Fruit fly (Drosophila melanogaster) whole organism, embryonic: ENCODE measurements around the gene CG15530.

ENCODE experiments used
- C15 ChIP-seq: fragments of 200-800 bp; sonication (Bioruptor generic); IDR thresholded peaks from 3 replicates; pipeline ENCODE4 v1.3.6; 2022; ENCODE audit warnings: missing biosample characterization, missing genetic modification characterization
- CG10565 ChIP-seq: fragments of 200-800 bp; sonication (Bioruptor generic); optimal IDR thresholded peaks from 3 replicates; lab custom pipeline; 2016; ENCODE audit warnings: missing biosample characterization, mild to moderate bottlenecking, missing genetic modification characterization
- CG13424 ChIP-seq: fragments of 200-800 bp; sonication (Bioruptor generic); optimal IDR thresholded peaks from 2 replicates; lab custom pipeline; 2019; ENCODE audit warnings: missing biosample characterization, mild to moderate bottlenecking, missing genetic modification characterization, moderate library complexity
- CG15514 ChIP-seq: fragments of 200-800 bp; sonication (Bioruptor generic); optimal IDR thresholded peaks from 3 replicates; lab custom pipeline; 2017; ENCODE audit warnings: missing biosample characterization, missing genetic modification characterization, mild to moderate bottlenecking, moderate library complexity, missing genetic modification reagents
- CG1647 ChIP-seq: fragments of 200-800 bp; sonication (Bioruptor generic); optimal IDR thresholded peaks from 3 replicates; lab custom pipeline; 2016; ENCODE audit warnings: missing biosample characterization, missing genetic modification characterization
- CG17359 ChIP-seq: fragments of 200-800 bp; sonication (Bioruptor generic); optimal IDR thresholded peaks from 3 replicates; lab custom pipeline; 2018; ENCODE audit warnings: missing biosample characterization, mild to moderate bottlenecking, missing genetic modification characterization, moderate library complexity
- CG18599 ChIP-seq: fragments of 200-800 bp; sonication (Bioruptor generic); optimal IDR thresholded peaks from 3 replicates; lab custom pipeline; 2017; ENCODE audit warnings: missing biosample characterization, missing genetic modification characterization, mild to moderate bottlenecking, moderate library complexity, missing genetic modification reagents
- CG2120 ChIP-seq: fragments of 200-800 bp; sonication (Bioruptor generic); optimal IDR thresholded peaks from 3 replicates; lab custom pipeline; 2016; ENCODE audit warnings: missing biosample characterization, missing genetic modification characterization
- CG2678 ChIP-seq: fragments of 200-800 bp; sonication (Bioruptor generic); optimal IDR thresholded peaks from 3 replicates; lab custom pipeline; 2019; ENCODE audit warnings: missing biosample characterization, mild to moderate bottlenecking, missing genetic modification characterization, moderate library complexity
- CG2712 ChIP-seq: fragments of 200-800 bp; optimal IDR thresholded peaks from 3 replicates; lab custom pipeline; 2019; ENCODE audit warnings: missing biosample characterization, mild to moderate bottlenecking, missing genetic modification characterization, moderate library complexity
- CG30431 ChIP-seq: fragments of 200-800 bp; sonication (Bioruptor generic); optimal IDR thresholded peaks from 2 replicates; lab custom pipeline; 2017; ENCODE audit warnings: missing biosample characterization, missing genetic modification characterization
- CG3065 ChIP-seq: fragments of 200-800 bp; sonication (Bioruptor generic); optimal IDR thresholded peaks from 2 replicates; lab custom pipeline; 2016; ENCODE audit warnings: missing biosample characterization, missing genetic modification characterization
- CG33557 ChIP-seq: fragments of 200-800 bp; sonication (Bioruptor generic); optimal IDR thresholded peaks from 2 replicates; lab custom pipeline; 2019; ENCODE audit warnings: missing biosample characterization, mild to moderate bottlenecking, missing genetic modification characterization, moderate library complexity
- CG34376 ChIP-seq: fragments of 200-800 bp; sonication (Bioruptor generic); optimal IDR thresholded peaks from 2 replicates; lab custom pipeline; 2018; ENCODE audit warnings: missing biosample characterization, mild to moderate bottlenecking, missing genetic modification characterization
- CG34422 ChIP-seq: fragments of 200-800 bp; sonication (Bioruptor generic); IDR thresholded peaks from 3 replicates; pipeline ENCODE4 v1.3.6; 2022; ENCODE audit warnings: missing biosample characterization, missing genetic modification characterization
- CG6272 ChIP-seq: fragments of 200-800 bp; sonication (Bioruptor generic); IDR thresholded peaks from 2 replicates; pipeline ENCODE4 v1.3.6; 2022; ENCODE audit warnings: missing biosample characterization, missing genetic modification characterization
- CG7928 ChIP-seq: fragments of 200-800 bp; sonication (Bioruptor generic); optimal IDR thresholded peaks from 2 replicates; lab custom pipeline; 2017; ENCODE audit warnings: missing biosample characterization, mild to moderate bottlenecking, missing genetic modification characterization
- CG7987 ChIP-seq: fragments of 200-800 bp; sonication (Bioruptor generic); optimal IDR thresholded peaks from 2 replicates; lab custom pipeline; 2018; ENCODE audit warnings: missing biosample characterization, mild to moderate bottlenecking, missing genetic modification characterization, moderate library complexity
- CG8924 ChIP-seq: fragments of 200-800 bp; optimal IDR thresholded peaks from 3 replicates; lab custom pipeline; 2019; ENCODE audit warnings: missing biosample characterization, mild to moderate bottlenecking, missing genetic modification characterization, moderate library complexity
- CG9609 ChIP-seq: fragments of 200-800 bp; sonication (Bioruptor generic); optimal IDR thresholded peaks from 3 replicates; lab custom pipeline; 2016; ENCODE audit warnings: missing biosample characterization, missing genetic modification characterization
- CG9797 ChIP-seq: fragments of 200-800 bp; sonication (Bioruptor generic); optimal IDR thresholded peaks from 3 replicates; lab custom pipeline; 2018; ENCODE audit warnings: missing biosample characterization, mild to moderate bottlenecking, missing genetic modification characterization
- CG9932 ChIP-seq: fragments of 200-800 bp; sonication (Bioruptor generic); IDR thresholded peaks from 2 replicates; pipeline ENCODE4 v1.3.6; 2022; ENCODE audit warnings: missing biosample characterization, missing genetic modification characterization
- Doc3 ChIP-seq: fragments of 200-800 bp; sonication (Bioruptor generic); IDR thresholded peaks from 3 replicates; pipeline ENCODE4 v1.3.6; 2022; ENCODE audit warnings: missing biosample characterization, missing genetic modification characterization; ENCODE audit not compliant: partially characterized antibody
- Dp ChIP-seq: fragments of 200-800 bp; sonication (Bioruptor generic); optimal IDR thresholded peaks from 2 replicates; lab custom pipeline; 2018; ENCODE audit warnings: missing biosample characterization, mild to moderate bottlenecking, missing genetic modification characterization, moderate library complexity
- ERR ChIP-seq: fragments of 200-800 bp; sonication (Bioruptor generic); optimal IDR thresholded peaks from 2 replicates; lab custom pipeline; 2016; ENCODE audit warnings: missing biosample characterization, missing genetic modification characterization
- Ets65A ChIP-seq: fragments of 200-800 bp; sonication (Bioruptor generic); peaks from one replicate; lab custom pipeline; 2016; ENCODE audit warnings: missing biosample characterization, missing genetic modification characterization
- Gsc ChIP-seq: fragments of 200-800 bp; sonication (Bioruptor generic); IDR thresholded peaks from 2 replicates; pipeline ENCODE4 v1.3.6; 2022; ENCODE audit warnings: missing biosample characterization, missing genetic modification characterization
- H2.0 ChIP-seq: fragments of 200-800 bp; sonication (Bioruptor generic); IDR thresholded peaks from 2 replicates; pipeline ENCODE4 v1.3.6; 2022; ENCODE audit warnings: missing biosample characterization, missing genetic modification characterization
- HLH54F ChIP-seq: fragments of 200-800 bp; sonication (Bioruptor generic); optimal IDR thresholded peaks from 3 replicates; lab custom pipeline; 2016; ENCODE audit warnings: missing biosample characterization, missing genetic modification characterization
- Med ChIP-seq: fragments of 200-800 bp; sonication (Bioruptor generic); peaks from one replicate; lab custom pipeline; 2016; ENCODE audit warnings: missing biosample characterization, missing genetic modification characterization, mild to moderate bottlenecking, inconsistent platforms, moderate library complexity
- Myb ChIP-seq: fragments of 200-800 bp; sonication (Bioruptor generic); optimal IDR thresholded peaks from 2 replicates; lab custom pipeline; 2016; ENCODE audit warnings: missing biosample characterization, missing genetic modification characterization
- NC2β ChIP-seq: fragments of 200-800 bp; sonication (Bioruptor generic); optimal IDR thresholded peaks from 2 replicates; lab custom pipeline; 2016; ENCODE audit warnings: missing biosample characterization, missing genetic modification characterization
- Nf-YB ChIP-seq: fragments of 200-800 bp; sonication (Bioruptor generic); optimal IDR thresholded peaks from 3 replicates; lab custom pipeline; 2019; ENCODE audit warnings: missing biosample characterization, mild to moderate bottlenecking, missing genetic modification characterization, moderate library complexity
- Oaz ChIP-seq: fragments of 200-800 bp; sonication (Bioruptor generic); IDR thresholded peaks from 2 replicates; pipeline ENCODE4 v1.3.6; 2022; ENCODE audit warnings: missing biosample characterization, missing genetic modification characterization
- Tbp ChIP-seq: fragments of >200 bp; optimal IDR thresholded peaks from 2 replicates; lab custom pipeline; 2018; ENCODE audit warnings: missing biosample characterization, missing genetic modification characterization
- Xbp1 ChIP-seq: fragments of 200-800 bp; sonication (Bioruptor generic); optimal IDR thresholded peaks from 3 replicates; lab custom pipeline; 2016; ENCODE audit warnings: missing biosample characterization, mild to moderate bottlenecking, missing genetic modification characterization
- ac ChIP-seq: fragments of 200-800 bp; sonication (Bioruptor generic); optimal IDR thresholded peaks from 3 replicates; lab custom pipeline; 2017; ENCODE audit warnings: missing biosample characterization, mild to moderate bottlenecking, missing genetic modification characterization
- bsh ChIP-seq, 2 experiments: fragments of 200-800 bp; sonication (Bioruptor generic); optimal IDR thresholded peaks; 2 replicates each; lab custom pipeline; 2017 to 2018; ENCODE audit warnings: mild to moderate bottlenecking in 2 of 2, missing biosample characterization in 2 of 2, missing genetic modification characterization in 2 of 2, moderate library complexity in 1 of 2
- disco-r ChIP-seq: fragments of 200-800 bp; sonication (Bioruptor generic); optimal IDR thresholded peaks from 2 replicates; lab custom pipeline; 2016; ENCODE audit warnings: missing biosample characterization, missing genetic modification characterization
- esg ChIP-seq: fragments of 200-800 bp; sonication (Bioruptor generic); conservative IDR thresholded peaks from 2 replicates; pipeline ENCODE4 v1.3.6; 2022; ENCODE audit warnings: missing biosample characterization, missing genetic modification characterization
- fd102C ChIP-seq: fragments of 200-800 bp; sonication (Bioruptor generic); optimal IDR thresholded peaks from 2 replicates; lab custom pipeline; 2018; ENCODE audit warnings: missing biosample characterization, mild to moderate bottlenecking, missing genetic modification characterization, moderate library complexity
- hbn ChIP-seq: fragments of 200-800 bp; sonication (Bioruptor generic); IDR thresholded peaks from 2 replicates; pipeline ENCODE4 v1.3.6; 2022; ENCODE audit warnings: missing biosample characterization, missing genetic modification characterization; ENCODE audit not compliant: partially characterized antibody
- her ChIP-seq: fragments of 200-800 bp; sonication (Bioruptor generic); optimal IDR thresholded peaks from 2 replicates; lab custom pipeline; 2016; ENCODE audit warnings: missing biosample characterization, missing genetic modification characterization
- lilli ChIP-seq: fragments of 200-800 bp; sonication (Bioruptor generic); optimal IDR thresholded peaks from 3 replicates; lab custom pipeline; 2016; ENCODE audit warnings: missing biosample characterization, missing genetic modification characterization
- pzg ChIP-seq: fragments of 200-800 bp; sonication (Bioruptor generic); optimal IDR thresholded peaks from 3 replicates; lab custom pipeline; 2018; ENCODE audit warnings: missing biosample characterization, mild to moderate bottlenecking, missing genetic modification characterization, moderate library complexity
- slp2 ChIP-seq: fragments of 200-800 bp; sonication (Bioruptor generic); optimal IDR thresholded peaks from 2 replicates; lab custom pipeline; 2016; ENCODE audit warnings: missing biosample characterization, missing genetic modification characterization
- sna ChIP-seq: fragments of 200-800 bp; sonication (Bioruptor generic); IDR thresholded peaks from 2 replicates; pipeline ENCODE4 v1.3.6; 2022; ENCODE audit warnings: missing biosample characterization, missing genetic modification characterization; ENCODE audit not compliant: partially characterized antibody
- so ChIP-seq: fragments of 200-800 bp; sonication (Bioruptor generic); IDR thresholded peaks from 3 replicates; pipeline ENCODE4 v1.3.6; 2022; ENCODE audit warnings: missing biosample characterization, missing genetic modification characterization
- yki ChIP-seq: fragments of >200 bp; optimal IDR thresholded peaks from 3 replicates; lab custom pipeline; 2018

Gene CG15530

DNA sequence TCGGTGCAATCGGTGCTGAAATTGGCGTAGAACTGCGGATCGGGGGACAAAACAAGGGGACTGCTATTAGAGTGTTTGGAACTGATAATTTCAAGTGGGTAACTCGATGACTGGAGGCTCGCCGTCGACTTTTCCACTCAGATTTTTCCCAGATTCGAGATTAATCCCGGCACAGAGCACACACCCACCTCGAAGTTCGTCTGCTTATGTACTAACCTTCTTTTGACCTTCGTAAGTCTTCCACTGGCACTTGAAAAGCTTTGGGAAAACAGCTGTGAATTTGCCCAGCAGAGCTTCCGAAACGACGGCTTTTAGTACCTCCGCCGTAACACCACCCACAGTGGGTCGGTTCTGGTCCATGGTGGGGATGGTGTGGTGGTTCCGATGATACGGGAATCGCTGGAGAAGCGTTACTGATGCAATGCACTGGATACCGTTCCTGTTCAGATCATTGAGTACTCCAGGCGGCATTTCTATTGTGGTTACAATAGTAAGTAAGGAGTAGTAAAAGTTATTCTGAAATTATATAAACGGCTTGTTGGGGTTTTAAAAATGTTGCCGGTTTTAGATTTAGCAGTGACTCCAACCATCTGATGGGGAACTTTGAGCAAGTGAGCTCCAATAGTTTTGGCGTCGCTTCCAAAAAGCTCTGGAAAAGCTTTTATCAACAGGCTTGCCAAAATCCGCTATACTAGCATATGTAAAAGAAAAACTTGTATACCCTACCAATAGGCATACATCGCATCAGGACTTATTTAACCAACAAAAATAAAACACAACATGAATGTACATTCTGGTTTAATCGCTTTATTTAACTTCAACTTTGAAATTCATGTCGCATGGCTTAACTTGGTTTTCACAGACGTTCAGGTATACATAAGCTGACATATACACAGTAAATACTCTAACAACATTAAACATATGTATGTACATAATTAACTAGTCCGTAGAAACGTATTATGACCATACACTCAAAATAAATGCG lies 43.3 kb upstream of the CG15530 start, which contains the start of gene Tpi (continued):
- peak; percentile 1 for TF ChIP-seq CG34376 (GFP tag; lab: Kevin White, UChicago)
- TF ChIP-seq sna (GFP tag; lab: Robert Waterston, UW): no peak
- TF ChIP-seq CG2678: no peak
- no peak for TF ChIP-seq Doc3
- TF ChIP-seq HLH54F (GFP tag; lab: Kevin White, UChicago): peak; percentile 26
- TF ChIP-seq so (GFP tag; lab: Robert Waterston, UW): no peak
- no peak for TF ChIP-seq hbn (GFP tag; lab: Robert Waterston, UW)
- TF ChIP-seq CG9797 (GFP tag; lab: Kevin White, UChicago): no peak
- no peak for TF ChIP-seq CG2712 (tag; lab: Kevin White, UChicago)
- no peak for TF ChIP-seq Tbp
- TF ChIP-seq CG17359 (tag; lab: Kevin White, UChicago): no peak
- no peak for TF ChIP-seq CG30431 (GFP tag; lab: Kevin White, UChicago)
- peak; percentile 76 for TF ChIP-seq CG15514 (GFP tag; lab: Kevin White, UChicago)
- TF ChIP-seq H2.0 (GFP tag; lab: Robert Waterston, UW): no peak
- TF ChIP-seq Nf-YB (GFP tag; lab: Kevin White, UChicago): no peak
- no peak for TF ChIP-seq Gsc
- TF ChIP-seq Myb: peak; percentile 82
- TF ChIP-seq ac (GFP tag; lab: Kevin White, UChicago): no peak
- TF ChIP-seq esg (GFP tag; lab: Robert Waterston, UW): no peak
- TF ChIP-seq CG9932 (GFP tag; lab: Robert Waterston, UW): peak; percentile 51
- TF ChIP-seq lilli (GFP tag; lab: Kevin White, UChicago): peak; percentile 66
- no peak for TF ChIP-seq CG7987 (GFP tag; lab: Kevin White, UChicago)
- TF ChIP-seq CG2120 (GFP tag; lab: Kevin White, UChicago): peak; percentile 81
- no peak for TF ChIP-seq CG7928 (GFP tag; lab: Kevin White, UChicago)
- no peak for TF ChIP-seq CG3065 (GFP tag; lab: Kevin White, UChicago)
- TF ChIP-seq slp2 (GFP tag; lab: Kevin White, UChicago): no peak
- peak; percentile 42 for TF ChIP-seq pzg (GFP tag; lab: Kevin White, UChicago)
- TF ChIP-seq NC2β (GFP tag; lab: Kevin White, UChicago): no peak
- TF ChIP-seq ERR (GFP tag; lab: Kevin White, UChicago): peak; percentile 100
- TF ChIP-seq CG9609 (GFP tag; lab: Kevin White, UChicago): no peak
- TF ChIP-seq CG1647 (GFP tag; lab: Kevin White, UChicago): no peak
- peak; percentile 28 for TF ChIP-seq CG18599 (GFP tag; lab: Kevin White, UChicago)
- no peak for TF ChIP-seq disco-r (GFP tag; lab: Kevin White, UChicago)
- TF ChIP-seq Xbp1 (GFP tag; lab: Kevin White, UChicago): peak; percentile 52
- peak; percentile 83 for TF ChIP-seq Med (GFP tag; lab: Kevin White, UChicago)
- TF ChIP-seq CG33557 (GFP tag; lab: Kevin White, UChicago): no peak
- TF ChIP-seq yki (lab: Kevin White, UChicago): no peak
- TF ChIP-seq CG13424 (tag; lab: Kevin White, UChicago): peak; percentile 38
- no peak for TF ChIP-seq bsh (GFP tag; optimal IDR thresholded peaks at IDR 0.05; lab: Kevin White, UChicago)
- TF ChIP-seq Oaz: no peak
- no peak for TF ChIP-seq CG8924 (tag; lab: Kevin White, UChicago)
- no peak for TF ChIP-seq C15 (GFP tag; lab: Robert Waterston, UW)
- no peak for TF ChIP-seq CG6272 (GFP tag; lab: Robert Waterston, UW)
- no peak for TF ChIP-seq CG10565 (GFP tag; lab: Kevin White, UChicago)
- TF ChIP-seq Ets65A (GFP tag; lab: Kevin White, UChicago): no peak
- peak; percentile 31 for TF ChIP-seq her (GFP tag; lab: Kevin White, UChicago)
- no peak for TF ChIP-seq CG34422
- peak; percentile 41 for TF ChIP-seq Dp (GFP tag; lab: Kevin White, UChicago)
- TF ChIP-seq fd102C: no peak
